Fruit fly (Drosophila melanogaster) whole organism, pupa: ENCODE data around the gene Six4.

Source experiments
- CG10348 ChIP-seq: fragments of 200-800 bp; sonication (Bioruptor generic); IDR thresholded peaks from 2 replicates; pipeline ENCODE4 v1.3.6; 2022; ENCODE audit warnings: missing biosample characterization, missing genetic modification characterization
- CG12605 ChIP-seq: fragments of 200-800 bp; sonication (Bioruptor generic); IDR thresholded peaks from 2 replicates; pipeline ENCODE4 v1.3.6; 2022; ENCODE audit warnings: missing biosample characterization, missing genetic modification characterization
- CG13204 ChIP-seq: fragments of 200-800 bp; sonication (Bioruptor generic); optimal IDR thresholded peaks from 2 replicates; lab custom pipeline; 2018; ENCODE audit warnings: missing biosample characterization, mild to moderate bottlenecking, missing genetic modification characterization, moderate library complexity
- CG14655 ChIP-seq: fragments of 200-800 bp; sonication (Bioruptor generic); optimal IDR thresholded peaks from 3 replicates; lab custom pipeline; 2017; ENCODE audit warnings: mild to moderate bottlenecking, missing biosample characterization, missing genetic modification reagents, missing genetic modification characterization
- CG15710 ChIP-seq: fragments of 200-800 bp; sonication (Bioruptor generic); optimal IDR thresholded peaks from 2 replicates; lab custom pipeline; 2018; ENCODE audit warnings: missing biosample characterization, mild to moderate bottlenecking, missing genetic modification characterization, moderate library complexity
- CG17806 ChIP-seq: fragments of 200-800 bp; sonication (Bioruptor generic); optimal IDR thresholded peaks from 2 replicates; lab custom pipeline; 2018; ENCODE audit warnings: missing biosample characterization, mild to moderate bottlenecking, missing genetic modification characterization, moderate library complexity
- CG32121 ChIP-seq: fragments of 200-800 bp; sonication (Bioruptor generic); IDR thresholded peaks from 2 replicates; pipeline ENCODE4 v1.3.6; 2022; ENCODE audit warnings: missing biosample characterization, missing genetic modification characterization
- CG34367 ChIP-seq: fragments of 200-800 bp; sonication (Bioruptor generic); optimal IDR thresholded peaks from 2 replicates; lab custom pipeline; 2018; ENCODE audit warnings: missing biosample characterization, mild to moderate bottlenecking, missing genetic modification characterization
- CG4496 ChIP-seq: fragments of 200-800 bp; sonication (Bioruptor generic); IDR thresholded peaks from 3 replicates; pipeline ENCODE4 v1.3.6; 2022; ENCODE audit warnings: missing biosample characterization, missing genetic modification characterization
- CG8159 ChIP-seq: fragments of 200-800 bp; sonication (Bioruptor generic); optimal IDR thresholded peaks from 3 replicates; lab custom pipeline; 2018; ENCODE audit warnings: missing biosample characterization, mild to moderate bottlenecking, missing genetic modification characterization, moderate library complexity
- CG8301 ChIP-seq: fragments of 200-800 bp; sonication (Bioruptor generic); optimal IDR thresholded peaks from 2 replicates; lab custom pipeline; 2018; ENCODE audit warnings: missing biosample characterization, mild to moderate bottlenecking, missing genetic modification characterization
- CG9948 ChIP-seq: fragments of 200-800 bp; sonication (Bioruptor generic); optimal IDR thresholded peaks from 2 replicates; lab custom pipeline; 2018; ENCODE audit warnings: missing biosample characterization, mild to moderate bottlenecking, missing genetic modification characterization, moderate library complexity
- D1 ChIP-seq: fragments of 200-800 bp; sonication (Bioruptor generic); optimal IDR thresholded peaks from 2 replicates; lab custom pipeline; 2018; ENCODE audit warnings: missing biosample characterization, mild to moderate bottlenecking, missing genetic modification characterization, moderate library complexity
- EcR ChIP-seq: fragments of 200-800 bp; sonication (Bioruptor generic); optimal IDR thresholded peaks from 3 replicates; lab custom pipeline; 2019; ENCODE audit warnings: missing biosample characterization, missing genetic modification characterization, mild to moderate bottlenecking, moderate library complexity, missing genetic modification reagents
- Ets98B ChIP-seq: fragments of 200-800 bp; sonication (Bioruptor generic); IDR thresholded peaks from 2 replicates; pipeline ENCODE4 v1.3.6; 2022; ENCODE audit warnings: missing biosample characterization, missing genetic modification characterization
- Pif1A ChIP-seq: fragments of 200-800 bp; sonication (Bioruptor generic); optimal IDR thresholded peaks from 3 replicates; lab custom pipeline; 2016; ENCODE audit warnings: missing biosample characterization, missing genetic modification characterization
- Pif1B ChIP-seq: fragments of 200-800 bp; sonication (Bioruptor generic); optimal IDR thresholded peaks from 3 replicates; lab custom pipeline; 2016; ENCODE audit warnings: missing biosample characterization, missing genetic modification characterization
- Snoo ChIP-seq: fragments of 200-800 bp; sonication (Bioruptor generic); optimal IDR thresholded peaks from 3 replicates; lab custom pipeline; 2017; ENCODE audit warnings: missing biosample characterization, mild to moderate bottlenecking, missing genetic modification characterization, inconsistent platforms
- fd96Ca ChIP-seq: fragments of 200-800 bp; sonication (Bioruptor generic); IDR thresholded peaks from 3 replicates; pipeline ENCODE4 v1.3.6; 2022; ENCODE audit warnings: missing biosample characterization, missing genetic modification characterization
- gl ChIP-seq: fragments of 200-800 bp; sonication (Bioruptor generic); optimal IDR thresholded peaks from 2 replicates; lab custom pipeline; 2018; ENCODE audit warnings: missing biosample characterization, mild to moderate bottlenecking, missing genetic modification characterization
- rn ChIP-seq: fragments of 200-800 bp; sonication (Bioruptor generic); IDR thresholded peaks from 2 replicates; pipeline ENCODE4 v1.3.6; 2022; ENCODE audit warnings: missing biosample characterization, missing genetic modification characterization

Six4 gene

dm6 chr3L:20777496-20777895 is 15.1 kb downstream of the Six4 start:
- TF ChIP-seq CG10348 (GFP tag; lab: Robert Waterston, UW) (no peak), CG15710 (no peak), CG4496 (no peak), CG14655 (GFP tag; lab: Kevin White, UChicago) (no peak), rn (GFP tag; lab: Robert Waterston, UW) (no peak), CG17806 (tag; lab: Kevin White, UChicago) (no peak), CG34367 (tag; lab: Kevin White, UChicago) (no peak), Pif1A (GFP tag; lab: Kevin White, UChicago) (no peak), CG8301 (no peak), Ets98B (no peak), CG32121 (GFP tag; lab: Robert Waterston, UW) (no peak), CG12605 (GFP tag; lab: Robert Waterston, UW) (no peak), CG13204 (GFP tag; lab: Kevin White, UChicago) (no peak), CG8159 (tag; lab: Kevin White, UChicago) (no peak), fd96Ca (GFP tag; lab: Robert Waterston, UW) (no peak), gl (tag; lab: Kevin White, UChicago) (no peak)
- TF ChIP-seq, all 21 proteins: peak for 0

- TF ChIP-seq gl (tag; lab: Kevin White, UChicago): no peak
- no peak for TF ChIP-seq CG32121 (GFP tag; lab: Robert Waterston, UW)
Measured at dm6 chr3L:20772647-20773015, 19.9 kb downstream of the Six4 start.

dm6 chr3L:20771891-20772646 is 20.5 kb downstream of the Six4 start:
- TF ChIP-seq CG14655 (GFP tag; lab: Kevin White, UChicago) (peak; percentile 80), CG4496 (peak; percentile 89), CG17806 (tag; lab: Kevin White, UChicago) (peak; percentile 81), Pif1B (GFP tag; lab: Kevin White, UChicago) (peak; percentile 86), CG32121 (GFP tag; lab: Robert Waterston, UW) (peak; percentile 86), Snoo (tag; lab: Kevin White, UChicago) (peak; percentile 67), CG8301 (peak; percentile 84), CG13204 (GFP tag; lab: Kevin White, UChicago) (no peak), CG8159 (tag; lab: Kevin White, UChicago) (peak; percentile 77), CG34367 (tag; lab: Kevin White, UChicago) (peak; percentile 79), CG10348 (GFP tag; lab: Robert Waterston, UW) (no peak), CG15710 (peak; percentile 73), D1 (tag; lab: Kevin White, UChicago) (no peak), fd96Ca (GFP tag; lab: Robert Waterston, UW) (peak; percentile 67; the same call in 2 of the 3 replicates), Pif1A (GFP tag; lab: Kevin White, UChicago) (peak; percentile 84), CG12605 (GFP tag; lab: Robert Waterston, UW) (peak; percentile 89), Ets98B (peak; percentile 88), gl (tag; lab: Kevin White, UChicago) (peak; percentile 52), rn (GFP tag; lab: Robert Waterston, UW) (peak; percentile 69), CG9948 (tag; lab: Kevin White, UChicago) (peak; percentile 76), EcR (no peak)

- peak; percentile 16 for TF ChIP-seq CG14655 (GFP tag; lab: Kevin White, UChicago)
- peak; percentile 30 for TF ChIP-seq CG8159 (tag; lab: Kevin White, UChicago)
- TF ChIP-seq CG10348 (GFP tag; lab: Robert Waterston, UW): no peak
- TF ChIP-seq CG13204 (GFP tag; lab: Kevin White, UChicago): no peak
- TF ChIP-seq CG15710: peak; percentile 25
- peak; percentile 25 for TF ChIP-seq CG34367 (tag; lab: Kevin White, UChicago)
- peak; percentile 6 for TF ChIP-seq Pif1B (GFP tag; lab: Kevin White, UChicago)
- peak; percentile 8 for TF ChIP-seq D1 (tag; lab: Kevin White, UChicago)
- TF ChIP-seq EcR: peak; percentile 9
Measured at dm6 chr3L:20771001-20771890, 21.3 kb downstream of the Six4 start, which contains the start of the genes CG4042 and Pitslre. TSS of gene CG4042 (minus strand) at chr3L:20771507. TSS of gene Pitslre (plus strand) at chr3L:20771528.

- TF ChIP-seq CG13204 (GFP tag; lab: Kevin White, UChicago) (no peak), EcR (peak; percentile 93), CG12605 (GFP tag; lab: Robert Waterston, UW) (no peak), CG15710 (no peak), Pif1A (GFP tag; lab: Kevin White, UChicago) (no peak), CG17806 (tag; lab: Kevin White, UChicago) (no peak), CG32121 (GFP tag; lab: Robert Waterston, UW) (no peak), CG34367 (tag; lab: Kevin White, UChicago) (no peak), CG14655 (GFP tag; lab: Kevin White, UChicago) (no peak), CG10348 (GFP tag; lab: Robert Waterston, UW) (no peak), D1 (tag; lab: Kevin White, UChicago) (peak; percentile 42), rn (GFP tag; lab: Robert Waterston, UW) (no peak), CG8159 (tag; lab: Kevin White, UChicago) (no peak), fd96Ca (GFP tag; lab: Robert Waterston, UW) (no peak), Snoo (tag; lab: Kevin White, UChicago) (no peak), Pif1B (GFP tag; lab: Kevin White, UChicago) (peak; percentile 24), gl (tag; lab: Kevin White, UChicago) (no peak)
Measured at dm6 chr3L:20769350-20769749, 23.2 kb downstream of the Six4 start, which contains the start of the genes CG4074 and CG4186. TSS of gene CG4074 (minus strand) at chr3L:20769500. TSS of gene CG4186 (plus strand) at chr3L:20769586.
